Worm (Caenorhabditis elegans) whole organism, young adult: ENCODE data around the gene F32B6.4.

Experiments used
- B0336.3 ChIP-seq: fragments of 200-800 bp; sonication (Bioruptor generic); IDR thresholded peaks from 2 replicates; pipeline ENCODE4 v1.3.6; 2022; ENCODE audit warnings: missing genetic modification characterization, missing compliant biosample characterization
- C06A6.2 ChIP-seq: fragments of 200-800 bp; sonication (Bioruptor generic); conservative IDR thresholded peaks from 2 replicates; pipeline ENCODE4 v1.3.6; 2022; ENCODE audit warnings: missing genetic modification characterization, missing compliant biosample characterization
- F10E7.11 ChIP-seq: sonication (generic microtip); optimal IDR thresholded peaks from 2 replicates; lab custom pipeline; 2017; ENCODE audit warnings: mild to moderate bottlenecking, missing genetic modification characterization, moderate library complexity, missing compliant biosample characterization
- F23B12.7 ChIP-seq: sonication (generic microtip); optimal IDR thresholded peaks from 2 replicates; lab custom pipeline; 2017; ENCODE audit warnings: missing genetic modification characterization, mild to moderate bottlenecking, missing compliant biosample characterization, antibody characterized with exemption, moderate library complexity; ENCODE audit not compliant: insufficient read depth
- F39B2.1 ChIP-seq: fragments of 200-800 bp; sonication (Bioruptor generic); IDR thresholded peaks from 2 replicates; pipeline ENCODE4 v1.3.6; 2022; ENCODE audit warnings: missing genetic modification reagents, missing genetic modification characterization, missing compliant biosample characterization
- F49E8.2 ChIP-seq: sonication (generic microtip); optimal IDR thresholded peaks from 3 replicates; lab custom pipeline; 2017; ENCODE audit warnings: missing genetic modification characterization, mild to moderate bottlenecking, missing compliant biosample characterization, antibody characterized with exemption, moderate library complexity; ENCODE audit not compliant: insufficient read depth
- F57C9.4 ChIP-seq: sonication (generic microtip); optimal IDR thresholded peaks from 2 replicates; lab custom pipeline; 2017; ENCODE audit warnings: mild to moderate bottlenecking, missing genetic modification characterization, missing compliant biosample characterization
- K12H6.12 ChIP-seq: fragments of 200-800 bp; sonication (Bioruptor generic); optimal IDR thresholded peaks from 2 replicates; lab custom pipeline; 2018; ENCODE audit warnings: mild to moderate bottlenecking, missing genetic modification characterization, missing compliant biosample characterization
- T07F8.4 ChIP-seq: sonication (generic microtip); optimal IDR thresholded peaks from 2 replicates; lab custom pipeline; 2016; ENCODE audit warnings: mild to moderate bottlenecking, missing genetic modification characterization, moderate library complexity, missing compliant biosample characterization
- T26A5.8 ChIP-seq: sonication (generic microtip); optimal IDR thresholded peaks from 2 replicates; lab custom pipeline; 2016; ENCODE audit warnings: missing genetic modification characterization, missing compliant biosample characterization
- Y56A3A.18 ChIP-seq: fragments of 200-800 bp; sonication (Bioruptor generic); IDR thresholded peaks from 2 replicates; pipeline ENCODE4 v1.3.6; 2022; ENCODE audit warnings: missing genetic modification reagents, missing genetic modification characterization, missing compliant biosample characterization
- attf-3 ChIP-seq: fragments of 200-800 bp; sonication (Bioruptor generic); conservative IDR thresholded peaks from 2 replicates; pipeline ENCODE4 v1.3.6; 2022; ENCODE audit warnings: missing genetic modification reagents, missing genetic modification characterization, missing compliant biosample characterization
- attf-5 ChIP-seq: fragments of 200-800 bp; sonication (Bioruptor generic); optimal IDR thresholded peaks from 2 replicates; lab custom pipeline; 2018; ENCODE audit warnings: mild to moderate bottlenecking, missing genetic modification characterization, missing compliant biosample characterization
- bed-2 ChIP-seq: fragments of 200-800 bp; sonication (Bioruptor generic); IDR thresholded peaks from 2 replicates; pipeline ENCODE4 v1.3.6; 2022; ENCODE audit warnings: missing genetic modification reagents, missing genetic modification characterization, missing compliant biosample characterization
- cebp-1 ChIP-seq, 2 experiments: fragments of 200-800 bp in 1 of 2; sonication (Bioruptor generic) in 1 of 2; sonication (generic microtip) in 1 of 2; IDR thresholded peaks in 1 of 2; optimal IDR thresholded peaks in 1 of 2; 2 replicates each; pipeline versions ENCODE4 v1.3.6 to Lab custom; 2017 to 2022; ENCODE audit warnings: missing compliant biosample characterization in 2 of 2, missing genetic modification characterization in 2 of 2, mild to moderate bottlenecking in 1 of 2, missing genetic modification reagents in 1 of 2, moderate library complexity in 1 of 2
- cebp-2 ChIP-seq: fragments of 200-800 bp; sonication (Bioruptor generic); IDR thresholded peaks from 2 replicates; pipeline ENCODE4 v1.3.6; 2022; ENCODE audit warnings: missing genetic modification characterization, missing compliant biosample characterization
- ceh-40 ChIP-seq: fragments of 200-800 bp; sonication (Bioruptor generic); IDR thresholded peaks from 2 replicates; pipeline ENCODE4 v1.3.6; 2022; ENCODE audit warnings: missing genetic modification characterization, missing compliant biosample characterization
- ceh-91 ChIP-seq: fragments of 200-800 bp; sonication (Bioruptor generic); IDR thresholded peaks from 2 replicates; pipeline ENCODE4 v1.3.6; 2022; ENCODE audit warnings: missing genetic modification reagents, missing genetic modification characterization, missing compliant biosample characterization
- chd-7 ChIP-seq: sonication (generic microtip); optimal IDR thresholded peaks from 2 replicates; lab custom pipeline; 2016; ENCODE audit warnings: mild to moderate bottlenecking, missing genetic modification characterization, moderate library complexity, missing compliant biosample characterization
- dpff-1 ChIP-seq: sonication (generic microtip); optimal IDR thresholded peaks from 2 replicates; lab custom pipeline; 2017; ENCODE audit warnings: mild to moderate bottlenecking, missing genetic modification characterization, missing compliant biosample characterization
- egl-18 ChIP-seq: fragments of 200-800 bp; sonication (Bioruptor generic); IDR thresholded peaks from 2 replicates; pipeline ENCODE4 v1.3.6; 2022; ENCODE audit warnings: missing genetic modification reagents, missing genetic modification characterization, missing compliant biosample characterization
- ekl-4 ChIP-seq: fragments of 200-800 bp; sonication (Bioruptor generic); IDR thresholded peaks from 2 replicates; pipeline ENCODE4 v1.3.6; 2022; ENCODE audit warnings: missing genetic modification reagents, missing genetic modification characterization, missing compliant biosample characterization
- hmg-20 ChIP-seq: fragments of 200-800 bp; sonication (Bioruptor generic); IDR thresholded peaks from 2 replicates; pipeline ENCODE4 v1.3.6; 2022; ENCODE audit warnings: missing genetic modification reagents, missing genetic modification characterization, missing compliant biosample characterization
- lsl-1 ChIP-seq: fragments of 200-800 bp; sonication (Bioruptor generic); optimal IDR thresholded peaks from 2 replicates; lab custom pipeline; 2018; ENCODE audit warnings: mild to moderate bottlenecking, missing genetic modification characterization, moderate library complexity, missing compliant biosample characterization
- mcd-1 ChIP-seq: fragments of 200-800 bp; sonication (Bioruptor generic); IDR thresholded peaks from 2 replicates; pipeline ENCODE4 v1.3.6; 2022; ENCODE audit warnings: missing genetic modification reagents, missing genetic modification characterization, missing compliant biosample characterization
- mel-28 ChIP-seq: sonication (generic microtip); optimal IDR thresholded peaks from 2 replicates; lab custom pipeline; 2016; ENCODE audit warnings: borderline replicate concordance, mild to moderate bottlenecking, missing genetic modification characterization, missing compliant biosample characterization
- mxl-1 ChIP-seq: sonication (generic microtip); optimal IDR thresholded peaks from 2 replicates; lab custom pipeline; 2016; ENCODE audit warnings: missing genetic modification characterization, missing compliant biosample characterization
- nfya-1 ChIP-seq: sonication (generic microtip); optimal IDR thresholded peaks from 2 replicates; lab custom pipeline; 2017; ENCODE audit warnings: antibody characterized with exemption, missing compliant biosample characterization, missing genetic modification characterization, borderline replicate concordance; ENCODE audit not compliant: insufficient read depth
- nfyb-1 ChIP-seq: fragments of 200-800 bp; sonication (Bioruptor generic); IDR thresholded peaks from 2 replicates; pipeline ENCODE4 v1.3.6; 2022; ENCODE audit warnings: missing genetic modification reagents, missing genetic modification characterization, missing compliant biosample characterization
- nhr-27 ChIP-seq: fragments of 200-800 bp; sonication (Bioruptor generic); optimal IDR thresholded peaks from 2 replicates; lab custom pipeline; 2018; ENCODE audit warnings: mild to moderate bottlenecking, missing genetic modification characterization, moderate library complexity, missing compliant biosample characterization
- nhr-80 ChIP-seq: sonication (generic microtip); optimal IDR thresholded peaks from 2 replicates; lab custom pipeline; 2016; ENCODE audit warnings: missing genetic modification characterization, missing compliant biosample characterization
- pbrm-1 ChIP-seq: fragments of 200-800 bp; sonication (Bioruptor generic); IDR thresholded peaks from 2 replicates; pipeline ENCODE4 v1.3.6; 2022; ENCODE audit warnings: missing genetic modification reagents, missing genetic modification characterization, missing compliant biosample characterization
- pha-4 ChIP-seq: fragments of 150-350 bp; sonication (generic microtip); optimal IDR thresholded peaks from 2 replicates; lab custom pipeline; 2014; ENCODE audit warnings: missing biosample characterization, missing genetic modification reagents, missing genetic modification characterization
- somi-1 ChIP-seq: fragments of 200-800 bp; sonication (Bioruptor generic); optimal IDR thresholded peaks from 2 replicates; lab custom pipeline; 2018; ENCODE audit warnings: mild to moderate bottlenecking, missing genetic modification characterization, missing compliant biosample characterization
- sptf-2 ChIP-seq: fragments of 200-800 bp; sonication (Bioruptor generic); optimal IDR thresholded peaks from 2 replicates; lab custom pipeline; 2018; ENCODE audit warnings: mild to moderate bottlenecking, missing genetic modification characterization, missing compliant biosample characterization
- unc-62 ChIP-seq: fragments of 150-350 bp; optimal IDR thresholded peaks from 2 replicates; lab custom pipeline; 2014; ENCODE audit warnings: missing biosample characterization, missing genetic modification reagents, missing genetic modification characterization
- zim-3 ChIP-seq: sonication (generic microtip); optimal IDR thresholded peaks from 2 replicates; lab custom pipeline; 2017; ENCODE audit warnings: mild to moderate bottlenecking, missing genetic modification characterization, moderate library complexity, missing compliant biosample characterization
- ztf-26 ChIP-seq: sonication (generic microtip); optimal IDR thresholded peaks from 2 replicates; lab custom pipeline; 2017; ENCODE audit warnings: missing genetic modification characterization, missing compliant biosample characterization
- ztf-28 ChIP-seq: fragments of 200-800 bp; sonication (Bioruptor generic); IDR thresholded peaks from 2 replicates; pipeline ENCODE4 v1.3.6; 2022; ENCODE audit warnings: missing genetic modification reagents, missing genetic modification characterization, missing compliant biosample characterization
- ztf-6 ChIP-seq: fragments of 200-800 bp; sonication (Bioruptor generic); IDR thresholded peaks from 2 replicates; pipeline ENCODE4 v1.3.6; 2022; ENCODE audit warnings: missing genetic modification reagents, missing genetic modification characterization, missing compliant biosample characterization

Gene F32B6.4

DNA sequence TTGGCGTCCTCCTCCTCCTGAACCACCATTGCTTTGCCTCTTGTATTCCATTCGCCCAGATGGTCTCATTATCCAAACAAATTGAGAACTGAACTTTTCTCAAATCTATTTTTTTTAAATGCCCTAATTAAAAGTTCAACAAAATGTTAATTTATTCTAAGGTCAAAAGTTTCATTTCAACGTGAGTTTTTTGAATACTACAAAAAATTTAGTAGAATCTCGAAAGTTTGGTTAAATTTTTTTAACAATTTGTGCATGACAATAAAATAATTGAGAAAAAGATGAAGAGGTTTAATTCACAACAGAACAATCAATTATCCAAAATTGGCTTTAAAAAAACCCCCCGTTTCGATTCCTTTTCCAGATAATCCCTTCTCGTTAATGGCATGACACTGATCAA is at the start of gene F32B6.4:
Gene F32B6.4 (minus strand): TSS at position 101 of the 400 bp plus-strand sequence.
- TF ChIP-seq hmg-20 (no peak), nfya-1 (no peak), F57C9.4 (tag; lab: Kevin White, UChicago) (no peak), cebp-1 (GFP tag; IDR thresholded peaks at IDR 0.05; lab: Robert Waterston, UW) (no peak), cebp-1 (tag; optimal IDR thresholded peaks at IDR 0.05; lab: Kevin White, UChicago) (no peak), F39B2.1 (no peak), ztf-28 (no peak), zim-3 (tag; lab: Kevin White, UChicago) (no peak), pbrm-1 (GFP tag; lab: Robert Waterston, UW) (no peak), C06A6.2 (GFP tag; lab: Robert Waterston, UW) (no peak), somi-1 (GFP tag; lab: Kevin White, UChicago) (no peak), Y56A3A.18 (GFP tag; lab: Robert Waterston, UW) (no peak), nfyb-1 (GFP tag; lab: Robert Waterston, UW) (no peak), F23B12.7 (tag; lab: Kevin White, UChicago) (no peak), F10E7.11 (tag; lab: Kevin White, UChicago) (no peak), T26A5.8 (tag; lab: Kevin White, UChicago) (no peak), dpff-1 (tag; lab: Kevin White, UChicago) (no peak)
- TF ChIP-seq, all 124 proteins: peak for 0

DNA sequence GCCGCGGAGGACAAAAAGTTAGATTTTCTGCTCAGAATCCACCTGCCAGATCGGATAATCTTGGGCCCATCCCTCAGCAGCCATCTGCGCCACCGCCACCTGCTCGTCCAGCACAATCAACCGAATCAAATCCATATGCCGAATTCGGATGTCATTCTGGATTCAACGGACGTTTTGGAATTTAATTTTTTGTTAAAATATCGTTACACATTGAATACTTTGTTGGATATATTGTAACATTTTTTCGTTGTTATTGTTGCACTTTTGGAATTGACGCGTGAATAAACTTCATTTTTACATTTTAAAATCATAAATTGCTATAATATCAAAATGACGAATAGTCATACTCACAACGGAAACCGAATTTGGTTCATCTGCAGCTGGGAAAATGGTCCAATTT is 41.7 kb upstream of the F32B6.4 start, which contains the start of gene spe-29:
Gene spe-29 (plus strand): TSS at position 301 of the 400 bp plus-strand sequence.
- TF ChIP-seq lsl-1 (GFP tag; lab: Kevin White, UChicago) (no peak), ceh-40 (GFP tag; lab: Robert Waterston, UW) (no peak), ceh-91 (GFP tag; lab: Robert Waterston, UW) (no peak), nfyb-1 (GFP tag; lab: Robert Waterston, UW) (no peak)
- TF ChIP-seq, all 124 proteins: peak for 0

DNA sequence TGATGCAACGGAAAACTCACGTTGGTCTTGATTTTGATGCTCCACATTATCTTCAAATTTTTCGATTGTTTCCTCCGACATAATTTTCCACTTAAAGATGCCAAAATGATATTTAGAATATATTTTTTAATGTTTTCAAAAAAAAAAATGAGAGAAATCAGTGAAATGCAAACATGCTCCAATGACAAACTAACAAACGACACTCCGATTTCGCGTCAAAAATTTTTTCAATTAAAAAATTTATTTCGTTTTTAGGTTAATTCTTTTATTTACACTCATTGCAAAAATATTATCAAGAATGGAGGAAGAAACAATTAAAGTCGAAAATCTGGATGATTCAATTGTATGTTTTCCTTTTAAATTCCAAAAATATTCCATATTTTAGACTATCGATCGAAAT is 40.2 kb upstream of the F32B6.4 start, which contains the start of the genes trmt-10A and F25H8.2:
Gene trmt-10A (minus strand): TSS at position 159 of the 400 bp plus-strand sequence.
Gene F25H8.2 (plus strand): TSS at position 181 of the 400 bp plus-strand sequence.
- peak; percentile 70 for TF ChIP-seq mcd-1 (GFP tag; lab: Robert Waterston, UW)
- peak; percentile 54 for TF ChIP-seq attf-5 (GFP tag; lab: Kevin White, UChicago)
- TF ChIP-seq attf-3 = peak; percentile 76
- no peak for TF ChIP-seq mxl-1

DNA sequence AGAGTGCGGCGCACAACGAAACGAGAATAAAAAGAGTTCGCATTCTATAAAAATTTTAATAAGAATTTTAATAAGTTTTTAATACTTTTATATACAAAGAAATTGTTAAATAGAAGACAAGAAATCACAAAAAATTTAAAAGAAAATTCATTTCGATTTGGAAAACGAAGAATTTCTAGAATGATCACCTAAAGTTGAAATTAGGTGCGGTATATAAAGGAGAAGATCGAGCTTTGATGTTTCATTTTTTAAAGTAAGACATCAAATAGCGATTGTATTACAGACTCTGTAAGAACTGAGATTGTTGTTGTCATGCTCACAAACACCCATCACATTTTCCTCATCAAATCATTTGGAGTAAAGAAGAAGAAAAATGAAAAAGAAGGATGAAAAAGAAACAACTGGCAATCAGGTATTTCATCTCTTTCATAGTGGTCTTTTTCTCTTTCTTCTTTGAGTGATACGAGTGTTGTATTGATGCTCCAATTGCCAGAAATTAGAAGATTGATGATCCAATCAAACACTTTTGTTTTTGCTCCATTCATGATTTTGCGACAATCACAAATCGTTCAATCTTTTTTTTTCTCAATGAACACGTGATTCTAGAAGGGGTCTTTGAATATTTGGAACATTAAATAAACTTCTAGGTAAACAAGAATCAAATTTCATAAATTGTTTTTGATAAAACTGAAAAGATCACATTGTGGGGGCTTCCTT is 36.5 kb upstream of the F32B6.4 start, which contains the start of gene dur-1:
Gene dur-1 (minus strand): TSS at position 51 of the 717 bp plus-strand sequence.
- no peak for TF ChIP-seq F49E8.2 (tag; lab: Kevin White, UChicago)
- TF ChIP-seq K12H6.12 (tag; lab: Kevin White, UChicago) = peak; percentile 25
- no peak for TF ChIP-seq B0336.3 (GFP tag; lab: Robert Waterston, UW)
- TF ChIP-seq chd-7 (tag; lab: Kevin White, UChicago) = no peak

DNA sequence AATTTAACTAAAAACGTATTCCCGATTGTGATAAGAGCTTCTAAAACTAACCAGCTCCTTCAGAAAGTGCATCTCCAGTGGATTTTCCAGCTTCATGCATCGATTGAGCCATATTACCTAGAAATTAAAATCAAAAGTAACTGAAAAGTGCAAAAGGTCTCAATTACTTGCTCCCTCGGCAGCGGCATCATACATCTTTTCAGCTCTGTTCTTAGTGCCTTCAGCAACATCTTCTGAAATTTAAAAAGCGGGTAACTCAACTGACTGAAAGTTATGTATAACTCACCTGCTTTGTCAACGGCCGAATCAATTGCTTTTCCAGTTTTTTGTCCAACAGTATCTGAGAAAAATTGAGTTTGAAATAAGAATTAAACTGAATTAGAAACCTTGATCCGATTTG is 32.6 kb upstream of the F32B6.4 start:
- no peak for TF ChIP-seq ztf-26 (tag; lab: Kevin White, UChicago)
- TF ChIP-seq egl-18 (GFP tag; lab: Robert Waterston, UW) = no peak
- TF ChIP-seq pha-4 (tag; lab: Kevin White, UChicago) = no peak
- TF ChIP-seq T26A5.8 (tag; lab: Kevin White, UChicago) = no peak
- TF ChIP-seq unc-62 (GFP tag; lab: Kevin White, UChicago) = no peak
- no peak for TF ChIP-seq nhr-27 (tag; lab: Kevin White, UChicago)
- TF ChIP-seq cebp-2 = no peak
- TF ChIP-seq mel-28 (tag; lab: Kevin White, UChicago) = no peak
- TF ChIP-seq ztf-6 (GFP tag; lab: Robert Waterston, UW) = no peak
- no peak for TF ChIP-seq nhr-80 (tag; lab: Kevin White, UChicago)
- no peak for TF ChIP-seq ekl-4 (GFP tag; lab: Robert Waterston, UW)
- no peak for TF ChIP-seq bed-2 (GFP tag; lab: Robert Waterston, UW)
- no peak for TF ChIP-seq F23B12.7 (tag; lab: Kevin White, UChicago)
- no peak for TF ChIP-seq T07F8.4
- no peak for TF ChIP-seq sptf-2 (GFP tag; lab: Kevin White, UChicago)
